Fruit fly (Drosophila melanogaster) whole organism, embryonic: Measurements from ENCODE around the gene mAChR-C.

Source experiments
- Atf-2 ChIP-seq: fragments of 200-800 bp; sonication (Bioruptor generic); optimal IDR thresholded peaks from 2 replicates; lab custom pipeline; 2016; ENCODE audit warnings: missing biosample characterization, missing genetic modification characterization
- CG10209 ChIP-seq: fragments of 200-800 bp; sonication (Bioruptor generic); optimal IDR thresholded peaks from 3 replicates; lab custom pipeline; 2017; ENCODE audit warnings: missing biosample characterization, mild to moderate bottlenecking, missing genetic modification characterization, missing genetic modification reagents
- CG10267 ChIP-seq: fragments of 200-800 bp; sonication (Bioruptor generic); optimal IDR thresholded peaks from 2 replicates; lab custom pipeline; 2018; ENCODE audit warnings: missing biosample characterization, mild to moderate bottlenecking, missing genetic modification characterization, moderate library complexity
- CG11093 ChIP-seq: fragments of 200-800 bp; sonication (Bioruptor generic); IDR thresholded peaks from 3 replicates; pipeline ENCODE4 v1.3.6; 2022; ENCODE audit warnings: missing biosample characterization, missing genetic modification characterization
- CG11398 ChIP-seq: fragments of 200-800 bp; sonication (Bioruptor generic); optimal IDR thresholded peaks from 2 replicates; lab custom pipeline; 2016; ENCODE audit warnings: missing biosample characterization, missing genetic modification characterization
- CG12155 ChIP-seq: fragments of 200-800 bp; sonication (Bioruptor generic); optimal IDR thresholded peaks from 3 replicates; lab custom pipeline; 2016; ENCODE audit warnings: missing biosample characterization, missing genetic modification characterization
- CG15601 ChIP-seq: fragments of 200-800 bp; sonication (Bioruptor generic); optimal IDR thresholded peaks from 3 replicates; lab custom pipeline; 2019; ENCODE audit warnings: missing biosample characterization, mild to moderate bottlenecking, missing genetic modification characterization, moderate library complexity
- CG1603 ChIP-seq: fragments of 200-800 bp; sonication (Bioruptor generic); optimal IDR thresholded peaks from 2 replicates; lab custom pipeline; 2019; ENCODE audit warnings: missing biosample characterization, mild to moderate bottlenecking, missing genetic modification characterization, moderate library complexity
- CG17912 ChIP-seq: fragments of 200-800 bp; sonication (Bioruptor generic); optimal IDR thresholded peaks from 2 replicates; lab custom pipeline; 2018; ENCODE audit warnings: missing biosample characterization, mild to moderate bottlenecking, missing genetic modification characterization
- CG1832 ChIP-seq: fragments of 200-800 bp; sonication (Bioruptor generic); optimal IDR thresholded peaks from 2 replicates; lab custom pipeline; 2017; ENCODE audit warnings: missing biosample characterization, mild to moderate bottlenecking, missing genetic modification characterization, inconsistent platforms
- CG2712 ChIP-seq: fragments of 200-800 bp; optimal IDR thresholded peaks from 3 replicates; lab custom pipeline; 2019; ENCODE audit warnings: missing biosample characterization, mild to moderate bottlenecking, missing genetic modification characterization, moderate library complexity
- CG31388 ChIP-seq: fragments of 200-800 bp; sonication (Bioruptor generic); optimal IDR thresholded peaks from 2 replicates; lab custom pipeline; 2016; ENCODE audit warnings: missing biosample characterization, missing genetic modification characterization
- CG4282 ChIP-seq: fragments of 200-800 bp; sonication (Bioruptor generic); optimal IDR thresholded peaks from 2 replicates; lab custom pipeline; 2016; ENCODE audit warnings: missing biosample characterization, missing genetic modification characterization
- CG4360 ChIP-seq: fragments of 200-800 bp; sonication (Bioruptor generic); IDR thresholded peaks from 2 replicates; pipeline ENCODE4 v1.3.6; 2022; ENCODE audit warnings: missing biosample characterization, missing genetic modification characterization
- CG4707 ChIP-seq: fragments of 200-800 bp; sonication (Bioruptor generic); optimal IDR thresholded peaks from 2 replicates; lab custom pipeline; 2018; ENCODE audit warnings: missing biosample characterization, mild to moderate bottlenecking, missing genetic modification characterization, moderate library complexity
- CG4820 ChIP-seq: fragments of 200-800 bp; sonication (Bioruptor generic); optimal IDR thresholded peaks from 3 replicates; lab custom pipeline; 2016; ENCODE audit warnings: missing biosample characterization, missing genetic modification characterization
- CG6689 ChIP-seq: fragments of 200-800 bp; sonication (Bioruptor generic); IDR thresholded peaks from 2 replicates; pipeline ENCODE4 v1.3.6; 2022; ENCODE audit warnings: missing biosample characterization, missing genetic modification characterization
- CG6813 ChIP-seq: fragments of 200-800 bp; sonication (Bioruptor generic); optimal IDR thresholded peaks from 2 replicates; lab custom pipeline; 2017; ENCODE audit warnings: missing biosample characterization, missing genetic modification characterization, mild to moderate bottlenecking, moderate library complexity, missing genetic modification reagents
- CG8924 ChIP-seq: fragments of 200-800 bp; optimal IDR thresholded peaks from 3 replicates; lab custom pipeline; 2019; ENCODE audit warnings: missing biosample characterization, mild to moderate bottlenecking, missing genetic modification characterization, moderate library complexity
- CG9609 ChIP-seq: fragments of 200-800 bp; sonication (Bioruptor generic); optimal IDR thresholded peaks from 3 replicates; lab custom pipeline; 2016; ENCODE audit warnings: missing biosample characterization, missing genetic modification characterization
- CTCF ChIP-seq: fragments of 200-800 bp; sonication (Bioruptor generic); optimal IDR thresholded peaks from 2 replicates; lab custom pipeline; 2017; ENCODE audit warnings: missing biosample characterization, mild to moderate bottlenecking, missing genetic modification characterization, moderate library complexity
- Camta ChIP-seq: fragments of 200-800 bp; sonication (Bioruptor generic); optimal IDR thresholded peaks from 2 replicates; lab custom pipeline; 2016; ENCODE audit warnings: missing biosample characterization, missing genetic modification characterization
- D19B ChIP-seq: fragments of 200-800 bp; sonication (Bioruptor generic); optimal IDR thresholded peaks from 2 replicates; lab custom pipeline; 2017; ENCODE audit warnings: missing biosample characterization, mild to moderate bottlenecking, missing genetic modification characterization
- Dip3 ChIP-seq: fragments of 200-800 bp; sonication (Bioruptor generic); optimal IDR thresholded peaks from 3 replicates; lab custom pipeline; 2016; ENCODE audit warnings: missing biosample characterization, missing genetic modification characterization
- Drgx ChIP-seq: fragments of 200-800 bp; sonication (Bioruptor generic); IDR thresholded peaks from 2 replicates; pipeline ENCODE4 v1.3.6; 2022; ENCODE audit warnings: missing biosample characterization, missing genetic modification characterization
- HHEX ChIP-seq: fragments of 200-800 bp; sonication (Bioruptor generic); optimal IDR thresholded peaks from 3 replicates; lab custom pipeline; 2017; ENCODE audit warnings: missing biosample characterization, mild to moderate bottlenecking, missing genetic modification characterization, missing genetic modification reagents
- HLH54F ChIP-seq: fragments of 200-800 bp; sonication (Bioruptor generic); optimal IDR thresholded peaks from 3 replicates; lab custom pipeline; 2016; ENCODE audit warnings: missing biosample characterization, missing genetic modification characterization
- HLHmδ ChIP-seq: fragments of 200-800 bp; sonication (Bioruptor generic); optimal IDR thresholded peaks from 2 replicates; lab custom pipeline; 2018; ENCODE audit warnings: missing biosample characterization, mild to moderate bottlenecking, missing genetic modification characterization, moderate library complexity
- Hr39 ChIP-seq: fragments of >200 bp; optimal IDR thresholded peaks from 2 replicates; lab custom pipeline; 2017
- Mad ChIP-seq: fragments of 200-800 bp; sonication (Bioruptor generic); optimal IDR thresholded peaks from 2 replicates; lab custom pipeline; 2016; ENCODE audit warnings: missing biosample characterization, missing genetic modification characterization
- Mes4 ChIP-seq: fragments of 200-800 bp; sonication (Bioruptor generic); optimal IDR thresholded peaks from 2 replicates; lab custom pipeline; 2016; ENCODE audit warnings: missing biosample characterization, missing genetic modification characterization
- Nf-YA ChIP-seq: fragments of 200-800 bp; sonication (Bioruptor generic); IDR thresholded peaks from 2 replicates; pipeline ENCODE4 v1.3.6; 2022; ENCODE audit warnings: missing biosample characterization, missing genetic modification characterization
- chif ChIP-seq, 2 experiments: fragments of 200-800 bp; sonication (Bioruptor generic); optimal IDR thresholded peaks; 3 replicates each; lab custom pipeline; 2016; ENCODE audit warnings: missing biosample characterization in 2 of 2, missing genetic modification characterization in 2 of 2
- croc ChIP-seq: fragments of 200-800 bp; sonication (Bioruptor generic); conservative IDR thresholded peaks from 3 replicates; pipeline ENCODE4 v1.3.6; 2022; ENCODE audit warnings: missing biosample characterization, missing genetic modification characterization
- ems ChIP-seq: fragments of 200-800 bp; sonication (Bioruptor generic); optimal IDR thresholded peaks from 3 replicates; lab custom pipeline; 2016; ENCODE audit warnings: missing biosample characterization, missing genetic modification characterization
- hth ChIP-seq: fragments of >200 bp; optimal IDR thresholded peaks from 2 replicates; lab custom pipeline; 2017; ENCODE audit warnings: inconsistent platforms
- lilli ChIP-seq: fragments of 200-800 bp; sonication (Bioruptor generic); optimal IDR thresholded peaks from 3 replicates; lab custom pipeline; 2016; ENCODE audit warnings: missing biosample characterization, missing genetic modification characterization
- lmd ChIP-seq: fragments of 200-800 bp; sonication (Bioruptor generic); IDR thresholded peaks from 2 replicates; pipeline ENCODE4 v1.3.6; 2022; ENCODE audit warnings: missing biosample characterization, missing genetic modification characterization
- mirr ChIP-seq: fragments of 200-800 bp; sonication (Bioruptor generic); optimal IDR thresholded peaks from 3 replicates; lab custom pipeline; 2018; ENCODE audit warnings: missing biosample characterization, mild to moderate bottlenecking, missing genetic modification characterization
- mld ChIP-seq: fragments of 200-800 bp; sonication (Bioruptor generic); IDR thresholded peaks from 3 replicates; pipeline ENCODE4 v1.3.6; 2022; ENCODE audit warnings: missing biosample characterization, missing genetic modification characterization; ENCODE audit not compliant: partially characterized antibody
- nau ChIP-seq: fragments of 200-800 bp; sonication (Bioruptor generic); optimal IDR thresholded peaks from 3 replicates; lab custom pipeline; 2017; ENCODE audit warnings: missing biosample characterization, mild to moderate bottlenecking, missing genetic modification characterization, missing genetic modification reagents
- nmo ChIP-seq: fragments of 200-800 bp; sonication (Bioruptor generic); optimal IDR thresholded peaks from 2 replicates; lab custom pipeline; 2018; ENCODE audit warnings: missing biosample characterization, mild to moderate bottlenecking, missing genetic modification characterization, moderate library complexity
- odd ChIP-seq: fragments of 200-800 bp; sonication (Bioruptor generic); optimal IDR thresholded peaks from 2 replicates; lab custom pipeline; 2017; ENCODE audit warnings: missing biosample characterization, mild to moderate bottlenecking, missing genetic modification characterization
- pan ChIP-seq, 4 experiments: fragments of >200 bp in 3 of 4; fragments of 200-800 bp in 1 of 4; sonication (Bioruptor generic) in 1 of 4; optimal IDR thresholded peaks in 3 of 4; IDR thresholded peaks in 1 of 4; 2 replicates each; pipeline versions ENCODE4 v1.3.6 to Lab custom; 2017 to 2022; ENCODE audit warnings: missing biosample characterization in 2 of 4, missing genetic modification characterization in 2 of 4, mixed read lengths in 1 of 4
- repo ChIP-seq: fragments of 200-800 bp; sonication (Bioruptor generic); optimal IDR thresholded peaks from 2 replicates; lab custom pipeline; 2016; ENCODE audit warnings: missing biosample characterization, missing genetic modification characterization
- tll ChIP-seq, 2 experiments: fragments of 200-800 bp in 1 of 2; fragments of >200 bp in 1 of 2; sonication (Bioruptor generic) in 1 of 2; optimal IDR thresholded peaks; 2 replicates each; lab custom pipeline; 2017 to 2019; ENCODE audit warnings: missing biosample characterization in 2 of 2, missing genetic modification characterization in 2 of 2, mild to moderate bottlenecking in 1 of 2, moderate library complexity in 1 of 2
- tna ChIP-seq: fragments of 200-800 bp; sonication (Bioruptor generic); IDR thresholded peaks from 2 replicates; pipeline ENCODE4 v1.3.6; 2022; ENCODE audit warnings: missing biosample characterization, missing genetic modification characterization; ENCODE audit not compliant: partially characterized antibody
- vfl ChIP-seq: fragments of 200-800 bp; sonication (Bioruptor generic); optimal IDR thresholded peaks from 2 replicates; lab custom pipeline; 2016; ENCODE audit warnings: missing biosample characterization, missing genetic modification characterization
- yki ChIP-seq: fragments of >200 bp; optimal IDR thresholded peaks from 3 replicates; lab custom pipeline; 2018

The mAChR-C gene

dm6 chrX:6849178-6849956 lies 16.9 kb upstream of the mAChR-C start, which contains the start of the genes Cht11 and CG4558 (continued):
- TF ChIP-seq repo (GFP tag; lab: Kevin White, UChicago) = peak; percentile 48
- TF ChIP-seq CG15601 (tag; lab: Kevin White, UChicago) = peak; percentile 64
- peak; percentile 86 for TF ChIP-seq nmo (GFP tag; lab: Kevin White, UChicago)
- peak; percentile 24 to 79 for TF ChIP-seq chif (GFP tag; optimal IDR thresholded peaks at IDR 0.05; lab: Kevin White, UChicago)
- TF ChIP-seq CG12155 (GFP tag; lab: Kevin White, UChicago) = peak; percentile 80
- TF ChIP-seq CG11398 (GFP tag; lab: Kevin White, UChicago) = no peak
- no peak for TF ChIP-seq hth (lab: Kevin White, UChicago)
- peak; percentile 70 for TF ChIP-seq ems
- TF ChIP-seq CG1603 (tag; lab: Kevin White, UChicago) = peak; percentile 68
- peak; percentile 64 for TF ChIP-seq Dip3
- TF ChIP-seq pan (optimal IDR thresholded peaks at IDR 0.05; lab: Kevin White, UChicago) = no peak
- TF ChIP-seq pan (GFP tag; optimal IDR thresholded peaks at IDR 0.05 in 1 of 2, IDR thresholded peaks at IDR 0.05 in 1 of 2) = peak in 1 of 2 experiments; percentile 86
- TF ChIP-seq Mes4 (GFP tag; lab: Kevin White, UChicago) = peak; percentile 34
- peak; percentile 49 for TF ChIP-seq Camta (GFP tag; lab: Kevin White, UChicago)
- peak; percentile 20 for TF ChIP-seq CG4707 (GFP tag; lab: Kevin White, UChicago)
- no peak for TF ChIP-seq Nf-YA
- TF ChIP-seq HHEX (GFP tag; lab: Kevin White, UChicago) = peak; percentile 72
- peak; percentile 66 for TF ChIP-seq vfl
- peak; percentile 6 for TF ChIP-seq CTCF (GFP tag; lab: Kevin White, UChicago)
- no peak for TF ChIP-seq tll (GFP tag; optimal IDR thresholded peaks at IDR 0.05; lab: Kevin White, UChicago)
- peak; percentile 41 for TF ChIP-seq CG31388 (GFP tag; lab: Kevin White, UChicago)
- no peak for TF ChIP-seq mld (GFP tag; lab: Robert Waterston, UW)
- no peak for TF ChIP-seq yki (lab: Kevin White, UChicago)
- TF ChIP-seq CG2712 (tag; lab: Kevin White, UChicago) = peak; percentile 87
- peak; percentile 39 for TF ChIP-seq CG9609
- peak; percentile 33 for TF ChIP-seq Atf-2 (GFP tag; lab: Kevin White, UChicago)
- TF ChIP-seq croc (GFP tag; lab: Robert Waterston, UW) = peak; percentile 75
- TF ChIP-seq CG11093 = peak; percentile 72; the same call in 2 of the 3 replicates
- TF ChIP-seq HLH54F (GFP tag; lab: Kevin White, UChicago) = peak; percentile 63
- peak; percentile 65 for TF ChIP-seq odd (GFP tag; lab: Kevin White, UChicago)
- TF ChIP-seq CG10267 (tag; lab: Kevin White, UChicago) = peak; percentile 77
- TF ChIP-seq Hr39 (lab: Kevin White, UChicago) = no peak
- peak; percentile 35; the same call in 1 of the 2 replicates for TF ChIP-seq CG4360 (GFP tag; lab: Robert Waterston, UW)
- TF ChIP-seq lilli (GFP tag; lab: Kevin White, UChicago) = peak; percentile 91
- peak; percentile 82 for TF ChIP-seq CG6689
- peak; percentile 91 for TF ChIP-seq CG8924 (tag; lab: Kevin White, UChicago)
- peak; percentile 56 for TF ChIP-seq CG6813 (GFP tag; lab: Kevin White, UChicago)
- peak; percentile 41 for TF ChIP-seq CG4282
- peak; percentile 87 for TF ChIP-seq lmd (GFP tag; lab: Robert Waterston, UW)
- TF ChIP-seq tna (GFP tag; lab: Robert Waterston, UW) = peak; percentile 24; the same call in 1 of the 2 replicates
- peak; percentile 14 for TF ChIP-seq CG17912
- peak; percentile 58 for TF ChIP-seq nau (GFP tag; lab: Kevin White, UChicago)
- TF ChIP-seq D19B (GFP tag; lab: Kevin White, UChicago) = peak; percentile 60
- no peak for TF ChIP-seq HLHmδ (GFP tag; lab: Kevin White, UChicago)
- peak; percentile 62 for TF ChIP-seq CG4820
- peak; percentile 72; the same call in 1 of the 2 replicates for TF ChIP-seq Drgx (GFP tag; lab: Robert Waterston, UW)
- peak; percentile 62 for TF ChIP-seq Mad (GFP tag; lab: Kevin White, UChicago)
- TF ChIP-seq CG10209 = peak; percentile 76
- TF ChIP-seq mirr (GFP tag; lab: Kevin White, UChicago) = peak; percentile 51
- no peak for TF ChIP-seq CG1832 (GFP tag; lab: Kevin White, UChicago)
